Fruit fly (Drosophila melanogaster) whole organism, embryonic: Measurements from ENCODE around the gene CG31100.

ENCODE experiments used
- Asciz ChIP-seq: fragments of 200-800 bp; sonication (Bioruptor generic); optimal IDR thresholded peaks from 2 replicates; lab custom pipeline; 2017; ENCODE audit warnings: missing biosample characterization, mild to moderate bottlenecking, missing genetic modification characterization, missing genetic modification reagents
- B-H1 ChIP-seq: fragments of 200-800 bp; sonication (Bioruptor generic); IDR thresholded peaks from 3 replicates; pipeline ENCODE4 v1.3.6; 2022; ENCODE audit warnings: missing biosample characterization, missing genetic modification characterization
- CG11247 ChIP-seq: fragments of 200-800 bp; sonication (Bioruptor generic); IDR thresholded peaks from 2 replicates; pipeline ENCODE4 v1.3.6; 2022; ENCODE audit warnings: missing biosample characterization, missing genetic modification characterization
- CG12219 ChIP-seq: fragments of 200-800 bp; sonication (Bioruptor generic); optimal IDR thresholded peaks from 3 replicates; lab custom pipeline; 2018; ENCODE audit warnings: missing biosample characterization, mild to moderate bottlenecking, missing genetic modification characterization
- CG14965 ChIP-seq: fragments of 200-800 bp; sonication (Bioruptor generic); optimal IDR thresholded peaks from 2 replicates; lab custom pipeline; 2016; ENCODE audit warnings: missing biosample characterization, missing genetic modification characterization, borderline replicate concordance
- CG1603 ChIP-seq: fragments of 200-800 bp; sonication (Bioruptor generic); optimal IDR thresholded peaks from 2 replicates; lab custom pipeline; 2019; ENCODE audit warnings: missing biosample characterization, mild to moderate bottlenecking, missing genetic modification characterization, moderate library complexity
- CG16779 ChIP-seq: fragments of 200-800 bp; sonication (Bioruptor generic); IDR thresholded peaks from 2 replicates; pipeline ENCODE4 v1.3.6; 2022; ENCODE audit warnings: missing biosample characterization, missing genetic modification characterization
- CG17361 ChIP-seq: fragments of 200-800 bp; sonication (Bioruptor generic); IDR thresholded peaks from 3 replicates; pipeline ENCODE4 v1.3.6; 2022; ENCODE audit warnings: missing biosample characterization, missing genetic modification characterization
- CG17829 ChIP-seq: fragments of 200-800 bp; optimal IDR thresholded peaks from 2 replicates; lab custom pipeline; 2019; ENCODE audit warnings: missing biosample characterization, mild to moderate bottlenecking, missing genetic modification characterization, moderate library complexity
- CG18262 ChIP-seq: fragments of 200-800 bp; optimal IDR thresholded peaks from 3 replicates; lab custom pipeline; 2019; ENCODE audit warnings: missing biosample characterization, mild to moderate bottlenecking, missing genetic modification characterization, moderate library complexity
- CG3163 ChIP-seq: fragments of 200-800 bp; sonication (Bioruptor generic); optimal IDR thresholded peaks from 3 replicates; lab custom pipeline; 2016; ENCODE audit warnings: missing biosample characterization, missing genetic modification characterization
- CG32532 ChIP-seq: fragments of 200-800 bp; sonication (Bioruptor generic); IDR thresholded peaks from 2 replicates; pipeline ENCODE4 v1.3.6; 2022; ENCODE audit warnings: missing biosample characterization, missing genetic modification characterization
- CG32767 ChIP-seq: fragments of 200-800 bp; sonication (Bioruptor generic); IDR thresholded peaks from 2 replicates; pipeline ENCODE4 v1.3.6; 2022; ENCODE audit warnings: missing biosample characterization, missing genetic modification characterization
- CG3407 ChIP-seq: fragments of 200-800 bp; sonication (Bioruptor generic); optimal IDR thresholded peaks from 2 replicates; lab custom pipeline; 2018; ENCODE audit warnings: missing biosample characterization, mild to moderate bottlenecking, missing genetic modification characterization
- CG4707 ChIP-seq: fragments of 200-800 bp; sonication (Bioruptor generic); optimal IDR thresholded peaks from 2 replicates; lab custom pipeline; 2018; ENCODE audit warnings: missing biosample characterization, mild to moderate bottlenecking, missing genetic modification characterization, moderate library complexity
- CG7556 ChIP-seq: fragments of 200-800 bp; sonication (Bioruptor generic); optimal IDR thresholded peaks from 2 replicates; lab custom pipeline; 2017; ENCODE audit warnings: missing biosample characterization, mild to moderate bottlenecking, missing genetic modification characterization
- CG8944 ChIP-seq: fragments of 200-800 bp; sonication (Bioruptor generic); optimal IDR thresholded peaks from 3 replicates; lab custom pipeline; 2016; ENCODE audit warnings: missing biosample characterization, missing genetic modification characterization
- CG9876 ChIP-seq: fragments of 200-800 bp; sonication (Bioruptor generic); optimal IDR thresholded peaks from 2 replicates; lab custom pipeline; 2016; ENCODE audit warnings: missing biosample characterization, missing genetic modification characterization
- CG9932 ChIP-seq: fragments of 200-800 bp; sonication (Bioruptor generic); IDR thresholded peaks from 2 replicates; pipeline ENCODE4 v1.3.6; 2022; ENCODE audit warnings: missing biosample characterization, missing genetic modification characterization
- CkIIα-i1 ChIP-seq: fragments of 200-800 bp; sonication (Bioruptor generic); IDR thresholded peaks from 2 replicates; pipeline ENCODE4 v1.3.6; 2022; ENCODE audit warnings: missing biosample characterization, missing genetic modification characterization
- HLH4C ChIP-seq: fragments of 200-800 bp; sonication (Bioruptor generic); IDR thresholded peaks from 3 replicates; pipeline ENCODE4 v1.3.6; 2022; ENCODE audit warnings: missing biosample characterization, missing genetic modification characterization; ENCODE audit not compliant: partially characterized antibody
- Nf-YB ChIP-seq: fragments of 200-800 bp; sonication (Bioruptor generic); optimal IDR thresholded peaks from 3 replicates; lab custom pipeline; 2019; ENCODE audit warnings: missing biosample characterization, mild to moderate bottlenecking, missing genetic modification characterization, moderate library complexity
- Pdp1 ChIP-seq, 2 experiments: fragments of 200-800 bp; sonication (Bioruptor generic); optimal IDR thresholded peaks; 3 replicates each; lab custom pipeline; 2016; ENCODE audit warnings: missing biosample characterization in 2 of 2, missing genetic modification characterization in 2 of 2, mild to moderate bottlenecking in 1 of 2, moderate library complexity in 1 of 2
- Sox100B ChIP-seq: fragments of 200-800 bp; sonication (Bioruptor generic); optimal IDR thresholded peaks from 3 replicates; lab custom pipeline; 2018; ENCODE audit warnings: missing biosample characterization, mild to moderate bottlenecking, missing genetic modification characterization
- Trl ChIP-seq, 3 experiments: fragments of >200 bp in 2 of 3; fragments of 200-800 bp in 1 of 3; sonication (Bioruptor generic) in 1 of 3; optimal IDR thresholded peaks; 2 replicates in 1 of 3; 3 replicates in 2 of 3; lab custom pipeline; 2016 to 2017; ENCODE audit warnings: missing biosample characterization in 1 of 3, missing genetic modification characterization in 1 of 3
- ato ChIP-seq: fragments of 200-800 bp; sonication (Bioruptor generic); IDR thresholded peaks from 2 replicates; pipeline ENCODE4 v1.3.6; 2022; ENCODE audit warnings: missing biosample characterization, missing genetic modification characterization; ENCODE audit not compliant: partially characterized antibody
- az2 ChIP-seq: fragments of 200-800 bp; sonication (Bioruptor generic); optimal IDR thresholded peaks from 3 replicates; lab custom pipeline; 2016; ENCODE audit warnings: missing biosample characterization, missing genetic modification characterization
- chn ChIP-seq: fragments of 200-800 bp; sonication (Bioruptor generic); optimal IDR thresholded peaks from 2 replicates; lab custom pipeline; 2016; ENCODE audit warnings: missing biosample characterization, missing genetic modification characterization
- dpn ChIP-seq, 2 experiments: fragments of 200-800 bp; sonication (Bioruptor generic); optimal IDR thresholded peaks; 3 replicates each; lab custom pipeline; 2016; ENCODE audit warnings: missing biosample characterization in 2 of 2, missing genetic modification characterization in 2 of 2
- esg ChIP-seq: fragments of 200-800 bp; sonication (Bioruptor generic); conservative IDR thresholded peaks from 2 replicates; pipeline ENCODE4 v1.3.6; 2022; ENCODE audit warnings: missing biosample characterization, missing genetic modification characterization
- fd3F ChIP-seq: fragments of 200-800 bp; sonication (Bioruptor generic); optimal IDR thresholded peaks from 2 replicates; lab custom pipeline; 2018; ENCODE audit warnings: missing biosample characterization, mild to moderate bottlenecking, missing genetic modification characterization, moderate library complexity
- fru ChIP-seq: fragments of >200 bp; optimal IDR thresholded peaks from 2 replicates; lab custom pipeline; 2017
- gsb-n ChIP-seq: fragments of 200-800 bp; sonication (Bioruptor generic); optimal IDR thresholded peaks from 3 replicates; lab custom pipeline; 2018; ENCODE audit warnings: missing biosample characterization, mild to moderate bottlenecking, missing genetic modification characterization
- gt ChIP-seq: fragments of 200-800 bp; sonication (Bioruptor generic); IDR thresholded peaks from 2 replicates; pipeline ENCODE4 v1.3.6; 2022; ENCODE audit warnings: missing biosample characterization, missing genetic modification characterization
- hb ChIP-seq: fragments of 200-800 bp; sonication (Bioruptor generic); IDR thresholded peaks from 3 replicates; pipeline ENCODE4 v1.3.6; 2022; ENCODE audit warnings: missing biosample characterization, missing genetic modification characterization; ENCODE audit not compliant: partially characterized antibody
- kay ChIP-seq: fragments of 200-800 bp; sonication (Bioruptor generic); optimal IDR thresholded peaks from 2 replicates; lab custom pipeline; 2016; ENCODE audit warnings: missing biosample characterization, missing genetic modification characterization
- mirr ChIP-seq: fragments of 200-800 bp; sonication (Bioruptor generic); optimal IDR thresholded peaks from 3 replicates; lab custom pipeline; 2018; ENCODE audit warnings: missing biosample characterization, mild to moderate bottlenecking, missing genetic modification characterization
- nerfin-1 ChIP-seq: fragments of 200-800 bp; sonication (Bioruptor generic); optimal IDR thresholded peaks from 3 replicates; lab custom pipeline; 2019; ENCODE audit warnings: missing biosample characterization, mild to moderate bottlenecking, missing genetic modification characterization, moderate library complexity
- rib ChIP-seq: fragments of 200-800 bp; sonication (Bioruptor generic); IDR thresholded peaks from 2 replicates; pipeline ENCODE4 v1.3.6; 2022; ENCODE audit warnings: missing biosample characterization, missing genetic modification characterization
- schlank ChIP-seq: fragments of 200-800 bp; sonication (Bioruptor generic); optimal IDR thresholded peaks from 2 replicates; lab custom pipeline; 2018; ENCODE audit warnings: missing biosample characterization, mild to moderate bottlenecking, missing genetic modification characterization
- sima ChIP-seq: fragments of 200-800 bp; sonication (Bioruptor generic); optimal IDR thresholded peaks from 2 replicates; lab custom pipeline; 2016; ENCODE audit warnings: missing biosample characterization, missing genetic modification characterization
- slou ChIP-seq: fragments of 200-800 bp; sonication (Bioruptor generic); optimal IDR thresholded peaks from 3 replicates; lab custom pipeline; 2016; ENCODE audit warnings: missing biosample characterization, missing genetic modification characterization
- sob ChIP-seq: fragments of 200-800 bp; sonication (Bioruptor generic); IDR thresholded peaks from 2 replicates; pipeline ENCODE4 v1.3.6; 2022; ENCODE audit warnings: missing biosample characterization, missing genetic modification characterization
- tin ChIP-seq: fragments of 200-800 bp; sonication (Bioruptor generic); optimal IDR thresholded peaks from 3 replicates; lab custom pipeline; 2016; ENCODE audit warnings: missing biosample characterization, missing genetic modification characterization
- tup ChIP-seq: fragments of 200-800 bp; sonication (Bioruptor generic); optimal IDR thresholded peaks from 2 replicates; lab custom pipeline; 2016; ENCODE audit warnings: missing biosample characterization, mild to moderate bottlenecking, missing genetic modification characterization, moderate library complexity
- usp ChIP-seq: fragments of >200 bp; optimal IDR thresholded peaks from 2 replicates; lab custom pipeline; 2017; ENCODE audit warnings: missing biosample characterization, missing genetic modification characterization
- vfl ChIP-seq: fragments of 200-800 bp; sonication (Bioruptor generic); optimal IDR thresholded peaks from 2 replicates; lab custom pipeline; 2016; ENCODE audit warnings: missing biosample characterization, missing genetic modification characterization
- vnd ChIP-seq: fragments of 200-800 bp; sonication (Bioruptor generic); IDR thresholded peaks from 3 replicates; pipeline ENCODE4 v1.3.6; 2022; ENCODE audit warnings: missing biosample characterization, missing genetic modification characterization; ENCODE audit not compliant: partially characterized antibody

CG31100 gene

DNA sequence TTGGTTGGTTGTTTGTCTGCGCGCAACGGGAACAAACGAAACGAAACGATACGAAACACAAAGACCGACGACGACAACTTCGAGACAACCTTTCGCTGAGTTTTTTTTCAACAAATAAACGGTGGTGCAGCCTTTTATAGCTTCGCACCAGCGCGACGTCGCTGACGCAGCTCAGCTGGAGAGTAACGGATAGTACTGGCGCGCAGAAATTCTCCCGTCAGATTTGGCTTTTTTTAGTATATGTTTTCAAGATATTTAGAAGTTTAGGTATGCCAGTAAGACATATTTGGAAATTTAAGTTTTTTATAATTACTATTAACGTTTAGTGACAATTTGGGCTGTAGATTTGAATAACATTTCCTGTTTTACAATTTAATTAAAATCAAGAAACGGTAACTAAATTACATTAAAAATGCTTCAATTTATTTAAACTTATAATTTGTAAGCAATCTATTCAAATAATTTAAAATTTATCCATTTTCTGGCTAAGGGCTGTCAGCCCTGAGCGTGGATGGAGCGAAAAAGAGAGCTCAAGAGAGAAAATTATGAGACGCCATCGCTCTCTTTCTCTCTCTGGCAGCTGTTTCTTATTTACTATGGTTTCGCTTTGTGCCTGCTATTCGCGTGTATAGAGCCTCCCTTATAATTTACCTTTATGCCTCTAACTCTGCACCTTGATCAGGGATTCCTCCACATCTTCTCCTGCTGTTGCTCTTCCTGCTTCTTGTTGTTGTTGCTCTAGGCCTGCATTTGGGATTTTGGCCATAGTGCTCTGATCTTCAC lies 30.4 kb upstream of the CG31100 start (continued):
- TF ChIP-seq CG18262 (peak; percentile 94), B-H1 (GFP tag; lab: Robert Waterston, UW) (no peak), ato (GFP tag; lab: Robert Waterston, UW) (no peak), vfl (peak; percentile 38), CG32767 (peak; percentile 70; the same call in 1 of the 2 replicates), tup (no peak), fd3F (peak; percentile 70), CG8944 (GFP tag; lab: Kevin White, UChicago) (peak; percentile 18), CG11247 (no peak; the same call in 1 of the 2 replicates), Pdp1 (GFP tag; optimal IDR thresholded peaks at IDR 0.05; lab: Kevin White, UChicago) (peak; percentile 19 to 43), CG1603 (tag; lab: Kevin White, UChicago) (peak; percentile 43), CkIIα-i1 (no peak), CG7556 (peak; percentile 94), chn (peak; percentile 41), dpn (GFP tag; optimal IDR thresholded peaks at IDR 0.05; lab: Kevin White, UChicago) (peak; percentile 42 to 73), CG14965 (no peak), Asciz (GFP tag; lab: Kevin White, UChicago) (peak; percentile 77), CG32532 (0 out of 2 replicates have a peak, but pooled peaks have one; percentile 68), rib (GFP tag; lab: Robert Waterston, UW) (peak; percentile 29; the same call in 1 of the 2 replicates), usp (GFP tag; lab: Kevin White, UChicago) (no peak), sima (GFP tag; lab: Kevin White, UChicago) (no peak), vnd (GFP tag; lab: Robert Waterston, UW) (no peak), CG9932 (GFP tag; lab: Robert Waterston, UW) (peak; percentile 57; the same call in 1 of the 2 replicates), CG3163 (peak; percentile 32), fru (lab: Kevin White, UChicago) (no peak), CG12219 (GFP tag; lab: Kevin White, UChicago) (peak; percentile 65), esg (GFP tag; lab: Robert Waterston, UW) (peak; percentile 67), CG17361 (peak; percentile 94), Sox100B (GFP tag; lab: Kevin White, UChicago) (peak; percentile 93), HLH4C (GFP tag; lab: Robert Waterston, UW) (no peak; the same call in 2 of the 3 replicates), CG3407 (GFP tag; lab: Kevin White, UChicago) (peak; percentile 67), Trl (optimal IDR thresholded peaks at IDR 0.05; lab: Kevin White, UChicago) (peak; percentile 94 to 97), Trl (GFP tag; optimal IDR thresholded peaks at IDR 0.05; lab: Kevin White, UChicago) (peak; percentile 47), CG4707 (GFP tag; lab: Kevin White, UChicago) (peak; percentile 19), gsb-n (tag; lab: Kevin White, UChicago) (peak; percentile 80), nerfin-1 (tag; lab: Kevin White, UChicago) (peak; percentile 93), az2 (GFP tag; lab: Kevin White, UChicago) (peak; percentile 75), Nf-YB (GFP tag; lab: Kevin White, UChicago) (peak; percentile 79), kay (peak; percentile 66), mirr (peak; percentile 7), schlank (tag; lab: Kevin White, UChicago) (peak; percentile 15), slou (GFP tag; lab: Kevin White, UChicago) (peak; percentile 31), gt (GFP tag; lab: Robert Waterston, UW) (no peak), tin (GFP tag; lab: Kevin White, UChicago) (peak; percentile 70), hb (GFP tag; lab: Robert Waterston, UW) (no peak), CG9876 (no peak), CG17829 (tag; lab: Kevin White, UChicago) (peak; percentile 92), sob (GFP tag; lab: Robert Waterston, UW) (0 out of 2 replicates have a peak, but pooled peaks have one; percentile 23), CG16779 (GFP tag; lab: Robert Waterston, UW) (no peak)
